Worm (Caenorhabditis elegans) whole organism, L2 larva: ENCODE measurements around the gene C30G12.6.
A peak's percentile ranks its signal among the peaks of the same experiment; 100 is the strongest.

Experiments used
- F13H6.1 ChIP-seq: sonication (generic microtip); optimal IDR thresholded peaks from 2 replicates; lab custom pipeline; 2016; ENCODE audit warnings: missing genetic modification characterization, missing compliant biosample characterization
- R02D3.7 ChIP-seq: fragments of 150-350 bp; optimal IDR thresholded peaks from 2 replicates; lab custom pipeline; 2014; ENCODE audit warnings: missing biosample characterization, missing genetic modification characterization
- Y55F3AM.14 ChIP-seq: fragments of 200-800 bp; sonication (Bioruptor generic); optimal IDR thresholded peaks from 2 replicates; lab custom pipeline; 2018; ENCODE audit warnings: mild to moderate bottlenecking, missing genetic modification characterization, missing compliant biosample characterization
- aly-2 ChIP-seq: fragments of 150-350 bp; optimal IDR thresholded peaks from 2 replicates; lab custom pipeline; 2014; ENCODE audit warnings: missing biosample characterization, missing genetic modification characterization
- ama-1 ChIP-seq: fragments of 150-350 bp; optimal IDR thresholded peaks from 2 replicates; lab custom pipeline; 2018; ENCODE audit warnings: inconsistent platforms
- blmp-1 ChIP-seq: sonication (generic microtip); optimal IDR thresholded peaks from 2 replicates; lab custom pipeline; 2017; ENCODE audit warnings: missing genetic modification characterization, mild to moderate bottlenecking, missing compliant biosample characterization, antibody characterized with exemption, moderate library complexity; ENCODE audit not compliant: insufficient read depth
- ceh-16 ChIP-seq: fragments of 150-350 bp; optimal IDR thresholded peaks from 2 replicates; lab custom pipeline; 2014; ENCODE audit warnings: missing biosample characterization, missing genetic modification characterization
- ceh-82 ChIP-seq: fragments of 150-350 bp; optimal IDR thresholded peaks from 2 replicates; lab custom pipeline; 2014; ENCODE audit warnings: missing biosample characterization, missing genetic modification characterization
- crh-2 ChIP-seq: sonication (generic microtip); optimal IDR thresholded peaks from 2 replicates; lab custom pipeline; 2017; ENCODE audit warnings: missing biosample characterization, missing genetic modification characterization
- dmd-4 ChIP-seq: sonication (generic microtip); optimal IDR thresholded peaks from 2 replicates; lab custom pipeline; 2017; ENCODE audit warnings: missing biosample characterization, missing genetic modification characterization
- elt-1 ChIP-seq: fragments of 150-350 bp; optimal IDR thresholded peaks from 2 replicates; lab custom pipeline; 2014; ENCODE audit warnings: missing biosample characterization, missing genetic modification characterization
- elt-3 ChIP-seq: sonication (generic microtip); optimal IDR thresholded peaks from 2 replicates; lab custom pipeline; 2017; ENCODE audit warnings: missing biosample characterization, missing genetic modification characterization
- fos-1 ChIP-seq: fragments of 150-350 bp; optimal IDR thresholded peaks from 2 replicates; lab custom pipeline; 2014; ENCODE audit warnings: missing biosample characterization, missing genetic modification characterization
- gmeb-1 ChIP-seq: fragments of 150-350 bp; optimal IDR thresholded peaks from 2 replicates; lab custom pipeline; 2014; ENCODE audit warnings: missing biosample characterization, missing genetic modification characterization
- lin-11 ChIP-seq: fragments of 150-350 bp; sonication (generic microtip); optimal IDR thresholded peaks from 2 replicates; lab custom pipeline; 2014; ENCODE audit warnings: missing biosample characterization, missing genetic modification characterization, inconsistent platforms, mixed read lengths
- lin-39 ChIP-seq: fragments of 150-350 bp; optimal IDR thresholded peaks from 2 replicates; lab custom pipeline; 2014; ENCODE audit warnings: missing biosample characterization, missing genetic modification reagents, missing genetic modification characterization
- lsy-2 ChIP-seq, 2 experiments: fragments of 150-350 bp in 1 of 2; sonication (generic microtip) in 1 of 2; optimal IDR thresholded peaks; 2 replicates each; lab custom pipeline; 2014 to 2017; ENCODE audit warnings: missing biosample characterization in 2 of 2, missing genetic modification characterization in 2 of 2
- mab-5 ChIP-seq: fragments of 150-350 bp; optimal IDR thresholded peaks from 2 replicates; lab custom pipeline; 2014; ENCODE audit warnings: missing biosample characterization, missing genetic modification characterization
- mdl-1 ChIP-seq, 2 experiments: fragments of 150-350 bp in 1 of 2; sonication (generic microtip) in 1 of 2; optimal IDR thresholded peaks; 2 replicates each; lab custom pipeline; 2017; ENCODE audit warnings: missing biosample characterization in 2 of 2, missing genetic modification characterization in 2 of 2
- nhr-10 ChIP-seq: sonication (generic microtip); optimal IDR thresholded peaks from 2 replicates; lab custom pipeline; 2017; ENCODE audit warnings: missing biosample characterization, missing genetic modification characterization
- nhr-11 ChIP-seq: fragments of 150-350 bp; optimal IDR thresholded peaks from 2 replicates; lab custom pipeline; 2014; ENCODE audit warnings: missing biosample characterization, missing genetic modification characterization
- nhr-129 ChIP-seq: fragments of 150-350 bp; optimal IDR thresholded peaks from 2 replicates; lab custom pipeline; 2014; ENCODE audit warnings: missing biosample characterization, missing genetic modification characterization
- nhr-21 ChIP-seq: fragments of 150-350 bp; optimal IDR thresholded peaks from 2 replicates; lab custom pipeline; 2014; ENCODE audit warnings: missing biosample characterization, missing genetic modification characterization
- nhr-23 ChIP-seq: fragments of 150-350 bp; optimal IDR thresholded peaks from 2 replicates; lab custom pipeline; 2014; ENCODE audit warnings: missing biosample characterization, missing genetic modification reagents, missing genetic modification characterization
- nhr-237 ChIP-seq: fragments of 150-350 bp; optimal IDR thresholded peaks from 2 replicates; lab custom pipeline; 2014; ENCODE audit warnings: missing biosample characterization, missing genetic modification characterization
- nhr-25 ChIP-seq: fragments of 150-350 bp; sonication (generic microtip); optimal IDR thresholded peaks from 3 replicates; lab custom pipeline; 2014; ENCODE audit warnings: missing biosample characterization, missing genetic modification characterization
- nhr-77 ChIP-seq: fragments of 150-350 bp; optimal IDR thresholded peaks from 2 replicates; lab custom pipeline; 2014; ENCODE audit warnings: missing biosample characterization, missing genetic modification characterization
- peb-1 ChIP-seq: fragments of 150-350 bp; optimal IDR thresholded peaks from 2 replicates; lab custom pipeline; 2014; ENCODE audit warnings: missing biosample characterization, missing genetic modification characterization
- sem-4 ChIP-seq: fragments of 150-350 bp; optimal IDR thresholded peaks from 2 replicates; lab custom pipeline; 2014; ENCODE audit warnings: missing biosample characterization, missing genetic modification reagents, missing genetic modification characterization
- skn-1 ChIP-seq: sonication (generic microtip); optimal IDR thresholded peaks from 2 replicates; lab custom pipeline; 2017; ENCODE audit warnings: missing biosample characterization, missing genetic modification characterization
- sma-3 ChIP-seq: sonication (generic microtip); optimal IDR thresholded peaks from 2 replicates; lab custom pipeline; 2016; ENCODE audit warnings: missing genetic modification reagents, missing genetic modification characterization, missing compliant biosample characterization
- sma-9 ChIP-seq, 2 experiments: fragments of 150-350 bp in 1 of 2; sonication (generic microtip) in 1 of 2; optimal IDR thresholded peaks; 2 replicates each; lab custom pipeline; 2014 to 2016; ENCODE audit warnings: missing genetic modification characterization in 2 of 2, mild to moderate bottlenecking in 1 of 2, missing biosample characterization in 1 of 2, missing compliant biosample characterization in 1 of 2, missing genetic modification reagents in 1 of 2, moderate library complexity in 1 of 2
- snpc-4 ChIP-seq: fragments of 150-350 bp; optimal IDR thresholded peaks from 2 replicates; lab custom pipeline; 2014; ENCODE audit warnings: missing biosample characterization, missing genetic modification characterization
- unc-39 ChIP-seq: fragments of 150-350 bp; optimal IDR thresholded peaks from 2 replicates; lab custom pipeline; 2014; ENCODE audit warnings: missing biosample characterization, missing genetic modification characterization
- unc-62 ChIP-seq: fragments of 150-350 bp; optimal IDR thresholded peaks from 2 replicates; lab custom pipeline; 2014; ENCODE audit warnings: missing biosample characterization, missing genetic modification reagents, missing genetic modification characterization
- zag-1 ChIP-seq: fragments of 150-350 bp; optimal IDR thresholded peaks from 2 replicates; lab custom pipeline; 2014; ENCODE audit warnings: missing biosample characterization, missing genetic modification characterization
- ztf-1 ChIP-seq: fragments of 200-800 bp; sonication (Bioruptor generic); conservative IDR thresholded peaks from 2 replicates; pipeline ENCODE4 v1.3.6; 2022; ENCODE audit warnings: missing genetic modification characterization, missing compliant biosample characterization
- ztf-11 ChIP-seq: sonication (generic microtip); optimal IDR thresholded peaks from 2 replicates; lab custom pipeline; 2017; ENCODE audit warnings: missing biosample characterization, missing genetic modification characterization
- ztf-4 ChIP-seq: fragments of 150-350 bp; optimal IDR thresholded peaks from 2 replicates; lab custom pipeline; 2014; ENCODE audit warnings: missing biosample characterization, missing genetic modification characterization

Gene C30G12.6

ce11 chrII:7295917-7296316 is at the start of gene C30G12.6:
Gene C30G12.6, minus strand, starts transcription at chrII:7296017.
- no peak for TF ChIP-seq ztf-11
- no peak for TF ChIP-seq lsy-2 (tag; optimal IDR thresholded peaks at IDR 0.05; lab: Kevin White, UChicago)
- TF ChIP-seq elt-1 (tag; lab: Kevin White, UChicago) = no peak
- no peak for TF ChIP-seq sma-9 (GFP tag; optimal IDR thresholded peaks at IDR 0.05; lab: Kevin White, UChicago)
- TF ChIP-seq sma-9 (tag; optimal IDR thresholded peaks at IDR 0.05; lab: Kevin White, UChicago) = no peak
- TF ChIP-seq nhr-237 (tag; lab: Kevin White, UChicago) = no peak
- TF ChIP-seq ceh-16 (tag; lab: Kevin White, UChicago) = no peak
- TF ChIP-seq zag-1 (tag; lab: Kevin White, UChicago) = no peak
- no peak for TF ChIP-seq F13H6.1 (tag; lab: Kevin White, UChicago)
- no peak for TF ChIP-seq aly-2 (tag; lab: Kevin White, UChicago)
- no peak for TF ChIP-seq nhr-129
- no peak for TF ChIP-seq unc-62 (GFP tag; lab: Kevin White, UChicago)
- TF ChIP-seq nhr-77 (tag; lab: Kevin White, UChicago) = no peak
- no peak for TF ChIP-seq elt-3 (tag; lab: Kevin White, UChicago)
- no peak for TF ChIP-seq fos-1 (tag; lab: Kevin White, UChicago)
- no peak for TF ChIP-seq skn-1
- TF ChIP-seq, all 48 proteins: peak for 0

- TF ChIP-seq gmeb-1 = no peak
- TF ChIP-seq mab-5 (tag; lab: Kevin White, UChicago) = no peak
- TF ChIP-seq nhr-25 (tag; lab: Kevin White, UChicago) = no peak
- no peak for TF ChIP-seq fos-1 (tag; lab: Kevin White, UChicago)
- TF ChIP-seq F13H6.1 (tag; lab: Kevin White, UChicago) = no peak
- TF ChIP-seq ztf-11 = no peak
- TF ChIP-seq dmd-4 = no peak
- TF ChIP-seq Y55F3AM.14 = no peak
- TF ChIP-seq lin-39 = no peak
- no peak for TF ChIP-seq ama-1 (lab: Kevin White, UChicago)
- no peak for TF ChIP-seq sem-4
- TF ChIP-seq skn-1 = no peak
- no peak for TF ChIP-seq nhr-10 (tag; lab: Kevin White, UChicago)
- TF ChIP-seq R02D3.7 (tag; lab: Kevin White, UChicago) = no peak
These were observed 47.9 kb upstream of the C30G12.6 start for ce11 chrII:7343668-7344067.

- TF ChIP-seq snpc-4 (no peak), nhr-23 (tag; lab: Kevin White, UChicago) (no peak), nhr-21 (tag; lab: Kevin White, UChicago) (no peak), elt-1 (tag; lab: Kevin White, UChicago) (no peak), F13H6.1 (tag; lab: Kevin White, UChicago) (no peak), sma-3 (GFP tag; lab: Kevin White, UChicago) (peak; percentile 49), ceh-82 (tag; lab: Kevin White, UChicago) (no peak), aly-2 (tag; lab: Kevin White, UChicago) (no peak), lin-39 (no peak), nhr-25 (tag; lab: Kevin White, UChicago) (peak; percentile 33), nhr-77 (tag; lab: Kevin White, UChicago) (no peak), ama-1 (lab: Kevin White, UChicago) (peak; percentile 60), nhr-11 (tag; lab: Kevin White, UChicago) (no peak), mab-5 (tag; lab: Kevin White, UChicago) (no peak), nhr-129 (peak; percentile 38), unc-62 (GFP tag; lab: Kevin White, UChicago) (no peak), nhr-10 (tag; lab: Kevin White, UChicago) (no peak), skn-1 (no peak), unc-39 (tag; lab: Kevin White, UChicago) (no peak), crh-2 (tag; lab: Kevin White, UChicago) (peak; percentile 40), ceh-16 (tag; lab: Kevin White, UChicago) (no peak), mdl-1 (tag; optimal IDR thresholded peaks at IDR 0.05; lab: Kevin White, UChicago) (peak in 1 of 2 experiments; percentile 82), ztf-4 (tag; lab: Kevin White, UChicago) (no peak), ztf-1 (no peak), zag-1 (tag; lab: Kevin White, UChicago) (no peak), peb-1 (tag; lab: Kevin White, UChicago) (no peak), gmeb-1 (peak; percentile 23), sma-9 (GFP tag; optimal IDR thresholded peaks at IDR 0.05; lab: Kevin White, UChicago) (peak; percentile 80), sma-9 (tag; optimal IDR thresholded peaks at IDR 0.05; lab: Kevin White, UChicago) (no peak), lin-11 (tag; lab: Kevin White, UChicago) (no peak), blmp-1 (tag; lab: Kevin White, UChicago) (peak; percentile 68)
These were observed 47.1 kb upstream of the C30G12.6 start for ce11 chrII:7342884-7343283.
